Worm (Caenorhabditis elegans): ENCODE results near the gene W08G11.5.

The W08G11.5 gene

ce11 chrV:16346406-16347108, at the start of gene W08G11.5, which contains the start of gene W08G11.1:
W08G11.5 (minus strand) TSS chrV:16346506.
W08G11.1 (plus strand) TSS chrV:16347058.
- TF ChIP-seq fax-1 (tag; optimal IDR thresholded peaks at IDR 0.05) (no peak), ztf-16 (tag; optimal IDR thresholded peaks at IDR 0.05) (no peak), ceh-31 (tag; optimal IDR thresholded peaks at IDR 0.05) (no peak), pha-4 (tag; optimal IDR thresholded peaks at IDR 0.05) (no peak), F13H6.1 (tag; optimal IDR thresholded peaks at IDR 0.05) (no peak), unc-3 (GFP tag; conservative IDR thresholded peaks at IDR 0.05) (no peak), unc-3 (tag; optimal IDR thresholded peaks at IDR 0.05) (no peak), ceh-34 (tag; optimal IDR thresholded peaks at IDR 0.05) (no peak), K02D7.2 (tag; optimal IDR thresholded peaks at IDR 0.05) (no peak), npax-4 (tag; optimal IDR thresholded peaks at IDR 0.05) (no peak), syd-9 (tag; optimal IDR thresholded peaks at IDR 0.05) (no peak), hlh-8 (tag; optimal IDR thresholded peaks at IDR 0.05) (no peak), pros-1 (tag; optimal IDR thresholded peaks at IDR 0.05) (no peak), hlh-6 (tag; optimal IDR thresholded peaks at IDR 0.05) (no peak), hlh-30 (tag; optimal IDR thresholded peaks at IDR 0.05; ENCODE audit: insufficient read depth) (no peak), unc-42 (tag; optimal IDR thresholded peaks at IDR 0.05) (no peak), sox-4 (tag; optimal IDR thresholded peaks at IDR 0.05) (no peak), ceh-19 (GFP tag; optimal IDR thresholded peaks at IDR 0.05) (no peak), unc-55 (GFP tag; optimal IDR thresholded peaks at IDR 0.05) (no peak), tbx-7 (tag; optimal IDR thresholded peaks at IDR 0.05) (no peak)

- TF ChIP-seq fax-1 (tag; optimal IDR thresholded peaks at IDR 0.05) (no peak), ceh-24 (tag; optimal IDR thresholded peaks at IDR 0.05) (no peak), sdc-2 (tag; optimal IDR thresholded peaks at IDR 0.05) (no peak), nfya-1 (tag; optimal IDR thresholded peaks at IDR 0.05) (no peak), C38D4.7 (GFP tag; optimal IDR thresholded peaks at IDR 0.05) (no peak), nhr-232 (tag; optimal IDR thresholded peaks at IDR 0.05) (no peak)
Measured at ce11 chrV:16395739-16396138, 49.4 kb upstream of the W08G11.5 start, which contains the start of gene F13A7.12. F13A7.12 (plus strand) TSS chrV:16396039.

- TF ChIP-seq tbx-7 (tag; optimal IDR thresholded peaks at IDR 0.05) (no peak), elt-2 (tag; optimal IDR thresholded peaks at IDR 0.05) (peak; percentile 4)
Measured at ce11 chrV:16395131-16395530, 48.8 kb upstream of the W08G11.5 start, which contains the start of gene F13A7.11. F13A7.11 (minus strand) TSS chrV:16395304.

ce11 chrV:16393728-16394127, 47.4 kb upstream of the W08G11.5 start, which contains the start of gene srd-63:
srd-63 (minus strand) TSS chrV:16393828.
- no peak for TF ChIP-seq ama-1 (optimal IDR thresholded peaks at IDR 0.05)
- TF ChIP-seq Y22D7AL.16 (tag; optimal IDR thresholded peaks at IDR 0.05) = no peak
- TF ChIP-seq zip-5 (tag; optimal IDR thresholded peaks at IDR 0.05) = no peak
- TF ChIP-seq T23F11.4 (GFP tag; optimal IDR thresholded peaks at IDR 0.05) = no peak
- TF ChIP-seq fkh-10 (GFP tag; optimal IDR thresholded peaks at IDR 0.05) = no peak
- no peak for TF ChIP-seq dve-1 (tag; optimal IDR thresholded peaks at IDR 0.05)
- no peak for TF ChIP-seq ttx-3 (tag; optimal IDR thresholded peaks at IDR 0.05)
- no peak for TF ChIP-seq tbx-2 (tag; optimal IDR thresholded peaks at IDR 0.05)
- TF ChIP-seq K09A11.1 (tag; optimal IDR thresholded peaks at IDR 0.05; ENCODE audit: insufficient read depth) = no peak
- TF ChIP-seq ceh-9 (tag; optimal IDR thresholded peaks at IDR 0.05) = no peak
- no peak for TF ChIP-seq pros-1 (tag; optimal IDR thresholded peaks at IDR 0.05)
- no peak for TF ChIP-seq dmd-4 (tag; optimal IDR thresholded peaks at IDR 0.05; ENCODE audit: borderline replicate concordance)
- no peak for TF ChIP-seq eyg-1 (tag; optimal IDR thresholded peaks at IDR 0.05)
- TF ChIP-seq ceh-30 (tag; optimal IDR thresholded peaks at IDR 0.05) = no peak
- no peak for TF ChIP-seq nfya-1 (tag; optimal IDR thresholded peaks at IDR 0.05)
- no peak for TF ChIP-seq unc-86 (tag; optimal IDR thresholded peaks at IDR 0.05)
- no peak for TF ChIP-seq ets-4 (tag; optimal IDR thresholded peaks at IDR 0.05)
- TF ChIP-seq ref-2 (tag; optimal IDR thresholded peaks at IDR 0.05) = no peak
